Worm (Caenorhabditis elegans) whole organism, L3 larva: ENCODE data around the gene F35D11.3.

ENCODE experiments used
- aly-2 ChIP-seq: fragments of 150-350 bp; optimal IDR thresholded peaks from 2 replicates; lab custom pipeline; 2014; ENCODE audit warnings: missing biosample characterization, missing genetic modification characterization
- ama-1 ChIP-seq: fragments of 150-350 bp; optimal IDR thresholded peaks from 2 replicates; lab custom pipeline; 2018
- ceh-9 ChIP-seq: sonication (generic microtip); optimal IDR thresholded peaks from 2 replicates; lab custom pipeline; 2018; ENCODE audit warnings: missing biosample characterization, missing genetic modification characterization
- elt-2 ChIP-seq: sonication (generic microtip); optimal IDR thresholded peaks from 2 replicates; lab custom pipeline; 2016; ENCODE audit warnings: missing genetic modification reagents, mild to moderate bottlenecking, missing genetic modification characterization, missing compliant biosample characterization
- nhr-43 ChIP-seq: sonication (generic microtip); optimal IDR thresholded peaks from 2 replicates; lab custom pipeline; 2016; ENCODE audit warnings: mild to moderate bottlenecking, missing genetic modification characterization, missing compliant biosample characterization; ENCODE audit not compliant: poor library complexity, severe bottlenecking
- nhr-77 ChIP-seq: fragments of 150-350 bp; optimal IDR thresholded peaks from 2 replicates; lab custom pipeline; 2014; ENCODE audit warnings: missing biosample characterization, missing genetic modification characterization
- pha-4 ChIP-seq: fragments of 150-350 bp; optimal IDR thresholded peaks from 2 replicates; lab custom pipeline; 2014; ENCODE audit warnings: missing biosample characterization, missing genetic modification reagents, missing genetic modification characterization
- unc-39 ChIP-seq: sonication (generic microtip); optimal IDR thresholded peaks from 4 replicates; lab custom pipeline; 2017; ENCODE audit warnings: missing biosample characterization, missing genetic modification characterization
- unc-62 ChIP-seq: fragments of 150-350 bp; sonication (generic microtip); optimal IDR thresholded peaks from 4 replicates; lab custom pipeline; 2014; ENCODE audit warnings: missing biosample characterization, missing genetic modification reagents, missing genetic modification characterization
- zag-1 ChIP-seq: fragments of 150-350 bp; optimal IDR thresholded peaks from 2 replicates; lab custom pipeline; 2014; ENCODE audit warnings: missing biosample characterization, missing genetic modification characterization

- no peak for TF ChIP-seq elt-2 (tag; lab: Kevin White, UChicago)
- no peak for TF ChIP-seq zag-1
- no peak for TF ChIP-seq ceh-9 (tag; lab: Kevin White, UChicago)
- no peak for TF ChIP-seq unc-62 (GFP tag; lab: Kevin White, UChicago)
- TF ChIP-seq unc-39 (tag; lab: Kevin White, UChicago) = no peak
- TF ChIP-seq nhr-43 (tag; lab: Kevin White, UChicago) = no peak
- TF ChIP-seq nhr-77 (tag; lab: Kevin White, UChicago) = no peak
- peak; percentile 77 for TF ChIP-seq pha-4 (tag; lab: Kevin White, UChicago)
- TF ChIP-seq aly-2 (tag; lab: Kevin White, UChicago) = no peak
- TF ChIP-seq ama-1 = no peak
Measured at ce11 chrII:4579920-4580474, 28.2 kb upstream of the F35D11.3 start.
